ENCODE assay signal across 5 worm cellular contexts in genomic region chrIV:9513360-9513777, ce11.
TF ChIP-seq lines count a peak whose summit lies in the region.

No protein-coding gene starts in this region.

TF ChIP-seq in whole organism, L1 larva, 84 proteins besides CTCF, POLR2A, EP300 and RAD21 (continued from another document and continues in another):
- TF ChIP-seq grh-1 (GFP tag; IDR thresholded peaks at IDR 0.05; lab: Robert Waterston, UW) (peak; percentile 41; the same call in 1 of the 2 replicates), lin-14 (GFP tag; optimal IDR thresholded peaks at IDR 0.05; lab: Kevin White, UChicago) (peak; percentile 58), swsn-7 (tag; optimal IDR thresholded peaks at IDR 0.05; lab: Kevin White, UChicago) (peak; percentile 44), fkh-4 (tag; optimal IDR thresholded peaks at IDR 0.05; lab: Kevin White, UChicago; ENCODE audit: borderline replicate concordance) (no peak), mdl-1 (tag; optimal IDR thresholded peaks at IDR 0.05; lab: Kevin White, UChicago) (peak in 1 of 2 experiments; percentile 72), pag-3 (tag; optimal IDR thresholded peaks at IDR 0.05; lab: Kevin White, UChicago; ENCODE audit: borderline replicate concordance, insufficient read depth) (no peak), skn-1 (tag; optimal IDR thresholded peaks at IDR 0.05; lab: Kevin White, UChicago) (no peak), ets-5 (GFP tag; IDR thresholded peaks at IDR 0.05; lab: Robert Waterston, UW) (no peak), egl-27 (tag; optimal IDR thresholded peaks at IDR 0.05; lab: Kevin White, UChicago) (no peak), dpl-1 (GFP tag; optimal IDR thresholded peaks at IDR 0.05; lab: Kevin White, UChicago) (peak in 2 of 3 experiments; percentile 33 to 37), egl-13 (tag; optimal IDR thresholded peaks at IDR 0.05; lab: Kevin White, UChicago) (no peak), isw-1 (GFP tag; IDR thresholded peaks at IDR 0.05; lab: Robert Waterston, UW) (peak; percentile 18; the same call in 1 of the 2 replicates), F16B12.6 (tag; optimal IDR thresholded peaks at IDR 0.05; lab: Kevin White, UChicago) (peak; percentile 82), snpc-4 (tag; optimal IDR thresholded peaks at IDR 0.05; lab: Kevin White, UChicago) (peak; percentile 89), unc-30 (tag; optimal IDR thresholded peaks at IDR 0.05; lab: Kevin White, UChicago) (no peak), lir-3 (tag; optimal IDR thresholded peaks at IDR 0.05; lab: Kevin White, UChicago; ENCODE audit: poor library complexity) (peak; percentile 36), efl-1 (optimal IDR thresholded peaks at IDR 0.05; lab: Kevin White, UChicago) (peak; percentile 49 to 59), efl-1 (GFP tag; optimal IDR thresholded peaks at IDR 0.05 in 1 of 2; lab: Kevin White, UChicago) (peak; percentile 51 to 95), snu-23 (GFP tag; optimal IDR thresholded peaks at IDR 0.05; lab: Kevin White, UChicago) (peak; percentile 57), C16A3.4 (tag; optimal IDR thresholded peaks at IDR 0.05; lab: Kevin White, UChicago) (peak; percentile 41), nhr-85 (tag; lab: Kevin White, UChicago) (peak; percentile 79), elt-2 (tag; optimal IDR thresholded peaks at IDR 0.05; lab: Kevin White, UChicago) (peak; percentile 77), ama-1 (optimal IDR thresholded peaks at IDR 0.05; lab: Kevin White, UChicago) (peak; percentile 49), tbx-2 (tag; optimal IDR thresholded peaks at IDR 0.05; lab: Kevin White, UChicago) (peak; percentile 15), ceh-88 (GFP tag; IDR thresholded peaks at IDR 0.05; lab: Robert Waterston, UW) (no peak)

TF ChIP-seq in whole organism, L2 larva, 48 proteins besides CTCF, POLR2A, EP300 and RAD21 (continued from another document):
- TF ChIP-seq crh-2 (tag; optimal IDR thresholded peaks at IDR 0.05; lab: Kevin White, UChicago) = peak; percentile 57
- TF ChIP-seq egl-27 (tag; optimal IDR thresholded peaks at IDR 0.05; lab: Kevin White, UChicago) = no peak
- no peak for TF ChIP-seq zag-1 (tag; optimal IDR thresholded peaks at IDR 0.05; lab: Kevin White, UChicago)
- no peak for TF ChIP-seq skn-1 (tag; optimal IDR thresholded peaks at IDR 0.05; lab: Kevin White, UChicago)
- no peak for TF ChIP-seq ZK546.5 (tag; optimal IDR thresholded peaks at IDR 0.05; lab: Kevin White, UChicago)
- TF ChIP-seq peb-1 (tag; optimal IDR thresholded peaks at IDR 0.05; lab: Kevin White, UChicago) = no peak
- TF ChIP-seq ztf-1 (GFP tag; conservative IDR thresholded peaks at IDR 0.05; lab: Robert Waterston, UW) = no peak
- no peak for TF ChIP-seq nhr-10 (tag; optimal IDR thresholded peaks at IDR 0.05; lab: Kevin White, UChicago)
- TF ChIP-seq sem-4 (tag; optimal IDR thresholded peaks at IDR 0.05; lab: Kevin White, UChicago) = no peak
- TF ChIP-seq C34F6.9 (tag; optimal IDR thresholded peaks at IDR 0.05; lab: Kevin White, UChicago) = peak; percentile 32
- TF ChIP-seq nhr-6 (tag; optimal IDR thresholded peaks at IDR 0.05; lab: Kevin White, UChicago) = no peak
- peak; percentile 11 for TF ChIP-seq lin-13 (GFP tag; optimal IDR thresholded peaks at IDR 0.05; lab: Kevin White, UChicago)
- TF ChIP-seq ceh-16 (tag; optimal IDR thresholded peaks at IDR 0.05; lab: Kevin White, UChicago) = no peak
- no peak for TF ChIP-seq ztf-11 (tag; optimal IDR thresholded peaks at IDR 0.05; lab: Kevin White, UChicago)
- no peak for TF ChIP-seq ztf-4 (tag; optimal IDR thresholded peaks at IDR 0.05; lab: Kevin White, UChicago)
- TF ChIP-seq unc-39 (tag; optimal IDR thresholded peaks at IDR 0.05; lab: Kevin White, UChicago) = no peak
- TF ChIP-seq fos-1 (tag; optimal IDR thresholded peaks at IDR 0.05; lab: Kevin White, UChicago) = peak; percentile 41
- no peak for TF ChIP-seq R02D3.7 (tag; optimal IDR thresholded peaks at IDR 0.05; lab: Kevin White, UChicago)
- peak; percentile 58 for TF ChIP-seq nhr-25 (tag; optimal IDR thresholded peaks at IDR 0.05; lab: Kevin White, UChicago)
- TF ChIP-seq nhr-21 (tag; optimal IDR thresholded peaks at IDR 0.05; lab: Kevin White, UChicago) = peak; percentile 56
- peak; percentile 61 for TF ChIP-seq sma-3 (GFP tag; optimal IDR thresholded peaks at IDR 0.05; lab: Kevin White, UChicago)
- no peak for TF ChIP-seq mbf-1 (tag; optimal IDR thresholded peaks at IDR 0.05; lab: Kevin White, UChicago)
- no peak for TF ChIP-seq elt-3 (tag; optimal IDR thresholded peaks at IDR 0.05; lab: Kevin White, UChicago)
- peak; percentile 44 for TF ChIP-seq unc-55 (GFP tag; optimal IDR thresholded peaks at IDR 0.05; lab: Kevin White, UChicago)
- TF ChIP-seq F13H6.1 (tag; optimal IDR thresholded peaks at IDR 0.05; lab: Kevin White, UChicago) = peak; percentile 35
- no peak for TF ChIP-seq mdl-1 (tag; optimal IDR thresholded peaks at IDR 0.05; lab: Kevin White, UChicago)
- TF ChIP-seq Y55F3AM.14 (GFP tag; optimal IDR thresholded peaks at IDR 0.05; lab: Kevin White, UChicago) = no peak
- no peak for TF ChIP-seq lin-39 (tag; optimal IDR thresholded peaks at IDR 0.05; lab: Kevin White, UChicago)
- peak; percentile 72 for TF ChIP-seq ama-1 (optimal IDR thresholded peaks at IDR 0.05; lab: Kevin White, UChicago)

TF ChIP-seq in whole organism, L3 larva, 47 proteins besides CTCF, POLR2A, EP300 and RAD21 (continued from another document):
- TF ChIP-seq ceh-82 (tag; optimal IDR thresholded peaks at IDR 0.05; lab: Kevin White, UChicago) (no peak), jun-1 (tag; optimal IDR thresholded peaks at IDR 0.05; lab: Kevin White, UChicago) (no peak), hmg-11 (tag; optimal IDR thresholded peaks at IDR 0.05; lab: Kevin White, UChicago) (peak; percentile 39), pha-4 (tag; optimal IDR thresholded peaks at IDR 0.05; lab: Kevin White, UChicago) (peak; percentile 79), fkh-10 (GFP tag; optimal IDR thresholded peaks at IDR 0.05; lab: Kevin White, UChicago) (no peak), ama-1 (optimal IDR thresholded peaks at IDR 0.05; lab: Kevin White, UChicago) (peak; percentile 31), ceh-16 (tag; optimal IDR thresholded peaks at IDR 0.05; lab: Kevin White, UChicago) (no peak), eor-1 (tag; optimal IDR thresholded peaks at IDR 0.05; lab: Kevin White, UChicago) (no peak), ztf-11 (tag; optimal IDR thresholded peaks at IDR 0.05; lab: Kevin White, UChicago) (no peak), lsy-12 (tag; optimal IDR thresholded peaks at IDR 0.05; lab: Kevin White, UChicago) (no peak), egl-5 (tag; optimal IDR thresholded peaks at IDR 0.05; lab: Kevin White, UChicago) (no peak), nhr-76 (tag; optimal IDR thresholded peaks at IDR 0.05; lab: Kevin White, UChicago) (no peak), fos-1 (tag; optimal IDR thresholded peaks at IDR 0.05; lab: Kevin White, UChicago) (no peak), nhr-11 (tag; optimal IDR thresholded peaks at IDR 0.05; lab: Kevin White, UChicago) (no peak), nhr-67 (tag; optimal IDR thresholded peaks at IDR 0.05; lab: Kevin White, UChicago) (no peak), sea-2 (GFP tag; optimal IDR thresholded peaks at IDR 0.05; lab: Kevin White, UChicago) (no peak), zag-1 (tag; optimal IDR thresholded peaks at IDR 0.05; lab: Kevin White, UChicago) (no peak), nhr-25 (tag; optimal IDR thresholded peaks at IDR 0.05; lab: Kevin White, UChicago) (peak; percentile 59), nhr-23 (tag; optimal IDR thresholded peaks at IDR 0.05; lab: Kevin White, UChicago) (peak; percentile 64), elt-1 (tag; optimal IDR thresholded peaks at IDR 0.05; lab: Kevin White, UChicago) (no peak), ztf-4 (tag; optimal IDR thresholded peaks at IDR 0.05; lab: Kevin White, UChicago) (no peak), ZK546.5 (tag; optimal IDR thresholded peaks at IDR 0.05; lab: Kevin White, UChicago) (no peak), R02D3.7 (tag; optimal IDR thresholded peaks at IDR 0.05; lab: Kevin White, UChicago) (no peak), nhr-43 (tag; optimal IDR thresholded peaks at IDR 0.05; lab: Kevin White, UChicago; ENCODE audit: poor library complexity, severe bottlenecking) (peak; percentile 64), nfya-1 (tag; optimal IDR thresholded peaks at IDR 0.05; lab: Kevin White, UChicago; ENCODE audit: insufficient read depth) (peak; percentile 10)

TF ChIP-seq in whole organism, L4 larva, 104 proteins besides CTCF, POLR2A, EP300 and RAD21 (continued from another document and continues in another):
- TF ChIP-seq tag-97 (GFP tag; IDR thresholded peaks at IDR 0.05; lab: Robert Waterston, UW) = no peak
- no peak for TF ChIP-seq ama-1 (optimal IDR thresholded peaks at IDR 0.05; lab: Kevin White, UChicago)
- no peak for TF ChIP-seq saeg-2 (GFP tag; IDR thresholded peaks at IDR 0.05; lab: Robert Waterston, UW)
- no peak for TF ChIP-seq ceh-28 (tag; optimal IDR thresholded peaks at IDR 0.05; lab: Kevin White, UChicago)
- no peak for TF ChIP-seq zfp-3 (GFP tag; conservative IDR thresholded peaks at IDR 0.05; lab: Robert Waterston, UW)
- TF ChIP-seq nhr-48 (tag; optimal IDR thresholded peaks at IDR 0.05; lab: Kevin White, UChicago) = peak; percentile 83
- TF ChIP-seq daf-16 (GFP tag; optimal IDR thresholded peaks at IDR 0.05; lab: Kevin White, UChicago) = no peak
- peak; percentile 78 for TF ChIP-seq daf-16 (tag; optimal IDR thresholded peaks at IDR 0.05; lab: Kevin White, UChicago)
- TF ChIP-seq ctbp-1 (GFP tag; IDR thresholded peaks at IDR 0.05; lab: Robert Waterston, UW) = no peak
- TF ChIP-seq gei-8 (GFP tag; optimal IDR thresholded peaks at IDR 0.05; lab: Kevin White, UChicago) = no peak
- no peak for TF ChIP-seq hmg-1.1 (GFP tag; IDR thresholded peaks at IDR 0.05; lab: Robert Waterston, UW)
- TF ChIP-seq nhr-76 (tag; optimal IDR thresholded peaks at IDR 0.05; lab: Kevin White, UChicago) = no peak
- no peak for TF ChIP-seq nhr-25 (tag; optimal IDR thresholded peaks at IDR 0.05; lab: Kevin White, UChicago; ENCODE audit: borderline replicate concordance, insufficient read depth)
- no peak for TF ChIP-seq spr-1 (tag; optimal IDR thresholded peaks at IDR 0.05; lab: Kevin White, UChicago)
- TF ChIP-seq lin-39 (tag; optimal IDR thresholded peaks at IDR 0.05; lab: Kevin White, UChicago) = no peak
- no peak for TF ChIP-seq ceh-62 (tag; optimal IDR thresholded peaks at IDR 0.05; lab: Kevin White, UChicago)
- TF ChIP-seq nhr-102 (tag; optimal IDR thresholded peaks at IDR 0.05; lab: Kevin White, UChicago) = no peak
- no peak for TF ChIP-seq ZK337.2 (GFP tag; IDR thresholded peaks at IDR 0.05; lab: Robert Waterston, UW)
- peak; percentile 22 for TF ChIP-seq T20F7.1 (GFP tag; optimal IDR thresholded peaks at IDR 0.05; lab: Kevin White, UChicago)
- no peak for TF ChIP-seq ztf-7 (tag; optimal IDR thresholded peaks at IDR 0.05; lab: Kevin White, UChicago)
- TF ChIP-seq aha-1 (tag; lab: Kevin White, UChicago) = peak; percentile 94
- peak in 1 of 2 experiments; percentile 72 for TF ChIP-seq mdl-1 (tag; optimal IDR thresholded peaks at IDR 0.05; lab: Kevin White, UChicago)
- no peak for TF ChIP-seq rbr-2 (tag; optimal IDR thresholded peaks at IDR 0.05; lab: Kevin White, UChicago)
- TF ChIP-seq ceh-82 (tag; optimal IDR thresholded peaks at IDR 0.05; lab: Kevin White, UChicago) = no peak
- no peak for TF ChIP-seq vab-7 (GFP tag; IDR thresholded peaks at IDR 0.05; lab: Robert Waterston, UW)
- no peak for TF ChIP-seq nhr-10 (tag; optimal IDR thresholded peaks at IDR 0.05; lab: Kevin White, UChicago)
- no peak for TF ChIP-seq zip-11 (GFP tag; IDR thresholded peaks at IDR 0.05; lab: Robert Waterston, UW)
- no peak for TF ChIP-seq F37D6.2 (tag; optimal IDR thresholded peaks at IDR 0.05; lab: Kevin White, UChicago)
- TF ChIP-seq pha-4 (GFP tag; IDR thresholded peaks at IDR 0.05; lab: Robert Waterston, UW) = 0 out of 2 replicates have a peak, but pooled peaks have one; percentile 35
- TF ChIP-seq pha-4 (tag; optimal IDR thresholded peaks at IDR 0.05; lab: Kevin White, UChicago) = no peak
- no peak for TF ChIP-seq Y75B8A.6 (GFP tag; IDR thresholded peaks at IDR 0.05; lab: Robert Waterston, UW)
- TF ChIP-seq madf-9 (GFP tag; conservative IDR thresholded peaks at IDR 0.05; lab: Robert Waterston, UW) = no peak
- no peak for TF ChIP-seq lin-29 (GFP tag; IDR thresholded peaks at IDR 0.05; lab: Robert Waterston, UW)
- no peak; the same call in 1 of the 2 replicates for TF ChIP-seq lin-1 (GFP tag; IDR thresholded peaks at IDR 0.05; lab: Robert Waterston, UW)

TF ChIP-seq in whole organism, young adult, 124 proteins besides CTCF, POLR2A, EP300 and RAD21 (continued from another document):
- TF ChIP-seq F57A8.1 (GFP tag; optimal IDR thresholded peaks at IDR 0.05; lab: Kevin White, UChicago) = no peak
- TF ChIP-seq rcor-1 (GFP tag; IDR thresholded peaks at IDR 0.05; lab: Robert Waterston, UW) = peak; percentile 44; the same call in 1 of the 2 replicates
TF ChIP-seq in whole organism, young adult: peak in this region for 22.
